Worm (Caenorhabditis elegans): ENCODE data around the gene C03A7.13.

C03A7.13 gene

ce11 chrV:5192501-5192900, at the start of gene C03A7.13:
C03A7.13 (minus strand) TSS chrV:5192543.
- TF ChIP-seq elt-2 (tag; optimal IDR thresholded peaks at IDR 0.05) (peak; percentile 92), tbx-2 (tag; optimal IDR thresholded peaks at IDR 0.05) (no peak), jun-1 (tag; optimal IDR thresholded peaks at IDR 0.05) (peak; percentile 77), aly-2 (tag; optimal IDR thresholded peaks at IDR 0.05) (no peak), fkh-2 (tag; optimal IDR thresholded peaks at IDR 0.05) (no peak), pqm-1 (tag; optimal IDR thresholded peaks at IDR 0.05) (peak; percentile 88), fos-1 (tag; optimal IDR thresholded peaks at IDR 0.05) (no peak), pha-4 (tag; optimal IDR thresholded peaks at IDR 0.05) (peak; percentile 42), daf-12 (tag; optimal IDR thresholded peaks at IDR 0.05) (no peak), nhr-76 (tag; optimal IDR thresholded peaks at IDR 0.05) (no peak)

DNA sequence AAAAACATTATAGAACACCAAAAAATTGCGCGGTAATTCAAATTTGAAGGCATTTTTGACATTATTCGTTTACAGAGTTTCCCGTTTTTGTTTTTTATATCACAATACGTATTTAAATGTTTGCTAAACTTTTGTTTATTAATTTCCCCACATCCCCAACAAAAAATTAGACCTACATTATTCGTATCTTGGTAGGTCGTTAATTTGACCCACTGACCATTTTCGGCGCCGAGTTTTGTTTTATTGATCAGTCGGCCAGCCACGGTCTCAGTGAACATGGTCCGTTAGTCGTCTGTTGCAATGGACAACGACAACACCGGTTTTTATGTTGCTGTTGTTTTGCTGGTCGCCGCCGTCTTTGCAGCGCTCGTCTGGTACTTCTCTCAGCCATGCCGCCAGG, 47.6 kb upstream of the C03A7.13 start, which contains the start of gene B0238.15:
Gene B0238.15, plus strand, starts transcription at position 301 of the 400 bp plus-strand sequence.
- TF ChIP-seq unc-39 (tag; optimal IDR thresholded peaks at IDR 0.05) = no peak
- TF ChIP-seq ama-1 (optimal IDR thresholded peaks at IDR 0.05) = no peak
- TF ChIP-seq nhr-28 (tag; optimal IDR thresholded peaks at IDR 0.05) = no peak
- no peak for TF ChIP-seq nfya-1 (tag; optimal IDR thresholded peaks at IDR 0.05; ENCODE audit: insufficient read depth)
- TF ChIP-seq ztf-11 (tag; optimal IDR thresholded peaks at IDR 0.05) = no peak
- no peak for TF ChIP-seq jun-1 (tag; optimal IDR thresholded peaks at IDR 0.05)
- no peak for TF ChIP-seq nhr-23 (tag; optimal IDR thresholded peaks at IDR 0.05)
- no peak for TF ChIP-seq fkh-10 (GFP tag; optimal IDR thresholded peaks at IDR 0.05)
- TF ChIP-seq R02D3.7 (tag; optimal IDR thresholded peaks at IDR 0.05) = no peak
- TF ChIP-seq egl-27 (tag; optimal IDR thresholded peaks at IDR 0.05) = no peak
- TF ChIP-seq nhr-77 (tag; optimal IDR thresholded peaks at IDR 0.05) = no peak
- TF ChIP-seq lin-15B (tag; optimal IDR thresholded peaks at IDR 0.05) = no peak
- no peak for TF ChIP-seq nhr-76 (tag; optimal IDR thresholded peaks at IDR 0.05)
- no peak for TF ChIP-seq ceh-82 (tag; optimal IDR thresholded peaks at IDR 0.05)
- no peak for TF ChIP-seq fos-1 (tag; optimal IDR thresholded peaks at IDR 0.05)
- no peak for TF ChIP-seq lsy-12 (tag; optimal IDR thresholded peaks at IDR 0.05)
- TF ChIP-seq pqm-1 (tag; optimal IDR thresholded peaks at IDR 0.05) = no peak
- no peak for TF ChIP-seq nhr-67 (tag; optimal IDR thresholded peaks at IDR 0.05)
- no peak for TF ChIP-seq mml-1 (tag; optimal IDR thresholded peaks at IDR 0.05)

DNA sequence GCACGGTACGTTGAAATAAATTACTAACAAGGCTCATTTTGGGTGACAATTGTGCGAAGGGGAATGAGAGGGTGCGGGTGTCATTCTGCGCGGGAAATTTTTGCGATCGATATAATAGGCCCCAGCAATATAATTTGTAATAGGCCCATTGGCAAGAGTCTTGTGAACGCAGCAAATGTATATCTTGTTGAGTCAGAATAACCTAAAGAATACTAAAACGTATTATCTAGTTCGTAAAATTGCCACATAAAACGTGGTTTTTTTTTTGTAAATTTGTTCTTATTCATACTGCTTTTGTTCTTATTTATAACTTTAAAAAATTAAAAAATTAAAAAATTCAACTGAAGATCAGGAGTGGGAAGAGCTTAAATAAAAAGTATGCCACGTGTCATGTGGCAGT, 47.1 kb upstream of the C03A7.13 start, which contains the start of gene C52A10.3:
Gene C52A10.3, minus strand, starts transcription at position 101 of the 400 bp plus-strand sequence.
- TF ChIP-seq lin-15B (tag; optimal IDR thresholded peaks at IDR 0.05) (no peak), nhr-237 (tag; optimal IDR thresholded peaks at IDR 0.05) (no peak), eor-1 (tag; optimal IDR thresholded peaks at IDR 0.05) (no peak), nhr-25 (tag; optimal IDR thresholded peaks at IDR 0.05) (no peak), nhr-23 (tag; optimal IDR thresholded peaks at IDR 0.05) (no peak), nhr-76 (tag; optimal IDR thresholded peaks at IDR 0.05) (no peak), R02D3.7 (tag; optimal IDR thresholded peaks at IDR 0.05) (no peak), fkh-2 (tag; optimal IDR thresholded peaks at IDR 0.05) (no peak), lsy-12 (tag; optimal IDR thresholded peaks at IDR 0.05) (no peak), mml-1 (tag; optimal IDR thresholded peaks at IDR 0.05) (no peak), nhr-12 (tag; optimal IDR thresholded peaks at IDR 0.05) (no peak), skn-1 (tag; optimal IDR thresholded peaks at IDR 0.05) (no peak)

DNA sequence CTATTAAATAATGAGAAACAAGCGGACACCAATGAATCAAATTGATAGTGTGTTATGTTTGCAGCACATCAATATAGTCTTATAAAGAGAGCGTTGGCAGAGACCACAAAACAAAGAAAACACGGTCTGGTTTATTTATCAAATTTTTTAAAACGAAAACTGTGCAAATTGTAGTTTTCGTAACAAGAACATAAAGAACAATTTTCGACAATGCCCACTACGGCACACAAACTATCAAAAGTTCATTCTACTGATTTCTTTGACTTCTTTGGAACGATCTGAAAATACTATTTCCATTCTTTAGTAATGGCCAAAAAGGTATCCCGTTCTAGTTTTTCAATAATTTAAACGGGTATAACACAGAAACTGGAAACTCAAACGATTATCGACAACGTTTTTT, 44.8 kb upstream of the C03A7.13 start, which contains the start of gene cest-35.2:
Gene cest-35.2, minus strand, starts transcription at position 101 of the 400 bp plus-strand sequence.
- no peak for TF ChIP-seq unc-39 (tag; optimal IDR thresholded peaks at IDR 0.05)
- TF ChIP-seq nfya-1 (tag; optimal IDR thresholded peaks at IDR 0.05; ENCODE audit: insufficient read depth) = no peak
- TF ChIP-seq nhr-11 (tag; optimal IDR thresholded peaks at IDR 0.05) = no peak
- TF ChIP-seq elt-1 (tag; optimal IDR thresholded peaks at IDR 0.05) = no peak
- TF ChIP-seq egl-5 (tag; optimal IDR thresholded peaks at IDR 0.05) = no peak
- no peak for TF ChIP-seq lsy-12 (tag; optimal IDR thresholded peaks at IDR 0.05)
- no peak for TF ChIP-seq lin-39 (tag; optimal IDR thresholded peaks at IDR 0.05)
- TF ChIP-seq nhr-67 (tag; optimal IDR thresholded peaks at IDR 0.05) = no peak
- TF ChIP-seq daf-12 (tag; optimal IDR thresholded peaks at IDR 0.05) = no peak

ce11 chrV:5233777-5234176, 41.4 kb upstream of the C03A7.13 start, which contains the start of gene cest-32:
cest-32 (minus strand) TSS chrV:5233891.
- no peak for TF ChIP-seq nhr-237 (tag; optimal IDR thresholded peaks at IDR 0.05)
- TF ChIP-seq nhr-76 (tag; optimal IDR thresholded peaks at IDR 0.05) = no peak
- TF ChIP-seq pha-4 (tag; optimal IDR thresholded peaks at IDR 0.05) = peak; percentile 12
- no peak for TF ChIP-seq egl-27 (tag; optimal IDR thresholded peaks at IDR 0.05)
- no peak for TF ChIP-seq daf-12 (tag; optimal IDR thresholded peaks at IDR 0.05)

Data from whole organism, L3 larva.